Worm (Caenorhabditis elegans) whole organism, dauer: ENCODE data around the gene T11F8.5.
"Not testable (repeated sequence)": the region's sequence is repeated elsewhere in the genome, so short reads cannot be mapped to it uniquely, and the experiment has no call there.

Experiments
- unc-62 ChIP-seq: sonication (generic microtip); optimal IDR thresholded peaks from 2 replicates; lab custom pipeline; 2017; ENCODE audit warnings: missing biosample characterization, missing genetic modification reagents, missing genetic modification characterization

Gene T11F8.5

DNA sequence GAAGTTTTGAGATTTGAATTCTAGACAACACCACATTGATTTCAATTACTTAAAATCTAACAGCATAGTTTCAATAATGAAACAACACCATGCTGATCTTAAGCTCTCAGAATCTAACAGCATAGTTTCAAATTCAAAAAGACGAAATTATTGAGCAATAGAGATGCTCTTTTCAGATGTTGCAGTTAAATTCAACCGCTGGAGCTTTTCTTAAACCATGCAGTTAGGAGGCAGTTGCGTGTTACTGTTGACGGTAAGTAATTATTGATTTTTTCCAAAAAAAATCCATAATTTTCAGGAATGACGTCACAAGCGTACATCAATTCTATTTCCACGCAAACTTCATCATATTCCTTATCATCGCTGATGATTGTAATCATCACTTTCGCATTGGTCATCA lies at the start of gene T11F8.5:
Gene T11F8.5 (plus strand): TSS at position 301 of the 400 bp plus-strand sequence.
- TF ChIP-seq unc-62 = no peak

DNA sequence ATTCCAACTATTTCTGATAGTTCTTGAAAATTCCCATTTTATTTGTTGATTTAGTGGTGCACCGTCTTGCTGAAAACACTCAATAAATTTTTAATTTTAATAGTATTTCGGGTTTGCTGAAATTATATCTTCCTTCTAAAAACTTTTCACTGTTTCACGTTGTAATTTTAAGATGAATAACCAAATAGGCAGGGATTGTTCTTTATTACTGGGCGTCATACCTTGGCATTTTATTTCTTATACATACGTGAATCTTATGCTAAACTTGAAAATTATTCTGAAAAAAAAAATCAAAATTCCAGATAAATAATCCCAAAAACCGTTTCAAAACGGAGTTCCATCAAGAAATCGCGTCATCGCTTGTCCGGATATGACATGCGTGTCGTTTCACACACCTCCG lies 44.1 kb upstream of the T11F8.5 start, which contains the start of gene mgl-3:
Gene mgl-3 (plus strand): TSS at position 301 of the 400 bp plus-strand sequence.
- TF ChIP-seq unc-62 = no peak

DNA sequence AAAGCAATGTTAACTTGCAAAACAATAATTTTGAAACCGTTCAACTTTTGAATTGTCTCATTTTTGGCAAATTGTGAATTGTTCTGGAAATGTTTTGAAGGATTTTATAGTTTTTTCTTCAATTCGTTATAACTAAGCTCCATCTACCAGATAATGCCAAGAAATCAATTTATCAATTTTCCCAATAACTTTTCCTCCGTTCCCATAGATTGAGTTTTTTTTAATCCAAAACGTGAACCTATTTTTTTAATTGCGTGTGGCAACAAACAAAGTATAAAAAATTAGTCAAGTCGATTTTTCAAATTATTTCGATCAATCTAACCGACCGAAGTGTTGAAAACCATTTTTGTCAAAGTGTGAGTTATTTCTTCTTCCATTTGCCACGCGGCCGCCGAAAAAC lies 30.2 kb upstream of the T11F8.5 start, which contains the start of gene Y4C6A.4:
Gene Y4C6A.4 (plus strand): TSS at position 301 of the 400 bp plus-strand sequence.
- no peak for TF ChIP-seq unc-62

DNA sequence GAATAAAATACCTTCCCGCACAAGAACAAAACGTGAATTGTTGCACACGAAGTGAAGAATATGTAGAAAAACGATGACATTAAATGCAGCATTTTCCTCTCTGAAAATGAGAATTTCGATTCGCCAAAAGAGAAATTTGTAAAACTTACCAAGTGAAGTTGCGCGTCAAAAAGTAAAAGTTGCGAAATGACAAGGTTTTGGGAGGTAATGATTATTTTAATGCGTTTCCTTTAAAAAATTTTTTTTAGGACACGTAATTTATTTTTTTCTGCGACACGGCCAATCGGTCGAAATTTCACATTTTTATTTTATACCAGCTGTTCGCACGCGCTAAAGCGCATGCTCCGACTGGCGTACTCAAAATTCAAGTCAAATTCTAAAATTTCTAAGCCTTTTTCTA lies 26.8 kb upstream of the T11F8.5 start, which contains the start of gene Y4C6A.3:
Gene Y4C6A.3 (minus strand): TSS at position 101 of the 400 bp plus-strand sequence.
- not testable (repeated sequence) for TF ChIP-seq unc-62

DNA sequence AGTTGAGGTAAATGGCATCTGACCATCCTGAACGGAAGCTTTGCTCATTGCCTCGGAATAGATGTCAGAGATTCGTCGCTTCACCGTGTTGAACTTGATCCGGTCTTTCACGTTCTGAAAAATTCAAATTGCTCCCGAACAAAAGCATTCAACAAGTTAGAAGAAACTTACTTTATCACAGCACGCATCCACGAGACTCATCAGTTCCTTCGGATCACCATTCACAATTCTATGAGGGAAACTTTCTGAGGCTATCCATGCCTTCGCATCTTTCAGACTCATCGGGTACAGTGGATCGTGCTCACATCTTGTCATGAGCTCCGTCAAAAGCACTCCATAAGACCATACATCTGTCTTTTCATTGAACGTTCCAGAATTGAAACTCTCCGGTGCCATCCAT lies 20.0 kb upstream of the T11F8.5 start:
- TF ChIP-seq unc-62 = no peak

DNA sequence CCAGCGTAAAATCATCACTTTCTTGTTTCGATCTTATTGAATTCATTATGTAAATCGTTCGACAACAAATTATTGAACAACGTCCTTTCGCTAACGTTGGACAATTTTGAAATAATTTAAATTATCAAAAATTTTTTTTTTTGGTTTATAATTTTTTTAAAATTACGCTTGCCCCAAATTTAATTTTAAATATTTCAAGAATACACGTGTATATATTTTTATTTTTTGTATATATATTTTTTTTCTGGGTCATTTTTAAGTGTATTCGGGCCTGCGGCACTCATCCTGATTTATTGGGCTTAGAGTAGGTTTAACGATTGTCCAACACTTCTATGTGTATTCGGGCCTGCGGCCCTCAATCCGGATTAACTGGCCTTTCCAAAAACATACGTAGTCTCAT lies 18.4 kb upstream of the T11F8.5 start, which contains the start of gene Y52D5A.2:
Gene Y52D5A.2 (minus strand): TSS at position 101 of the 400 bp plus-strand sequence.
- TF ChIP-seq unc-62 = not testable (repeated sequence)

DNA sequence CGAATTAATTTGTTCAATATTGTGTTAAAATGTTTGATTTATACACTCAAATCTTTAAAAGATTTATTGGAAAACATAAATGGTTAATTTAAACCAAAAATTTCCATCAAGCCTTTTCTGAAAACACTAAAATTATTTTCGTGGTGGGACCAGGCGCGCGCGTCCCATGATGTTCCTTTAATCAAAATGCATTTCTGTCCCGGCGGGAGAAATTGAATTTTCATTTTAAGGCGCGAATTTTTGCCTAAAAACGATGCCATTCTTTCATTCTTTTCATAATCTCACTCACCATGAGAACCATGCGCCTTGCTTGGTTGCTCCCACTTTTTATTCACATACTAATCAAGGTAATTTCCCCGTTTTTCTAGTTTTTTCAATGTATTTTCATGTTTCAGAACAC lies 13.1 kb upstream of the T11F8.5 start, which contains the start of gene rme-2:
Gene rme-2 (plus strand): TSS at position 288 of the 400 bp plus-strand sequence.
- no peak for TF ChIP-seq unc-62

DNA sequence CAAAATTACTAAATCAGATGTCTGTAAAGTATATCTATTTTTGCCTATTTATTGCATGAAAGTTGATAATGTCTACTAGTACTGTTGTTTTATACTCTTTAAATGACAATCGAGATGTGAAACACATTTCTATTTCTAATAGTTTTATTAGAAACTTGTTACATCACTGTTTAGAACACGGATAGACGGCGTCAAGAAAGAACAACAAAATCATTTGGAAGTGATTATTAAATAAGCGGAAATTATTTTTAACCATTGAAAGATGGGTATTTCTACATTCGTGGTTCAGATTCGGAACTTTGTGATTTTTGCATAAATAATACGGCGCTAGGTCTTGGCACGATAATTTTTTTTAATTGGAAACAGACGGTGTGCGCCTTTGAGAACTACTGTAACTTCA lies 9.7 kb upstream of the T11F8.5 start:
- TF ChIP-seq unc-62 = no peak

DNA sequence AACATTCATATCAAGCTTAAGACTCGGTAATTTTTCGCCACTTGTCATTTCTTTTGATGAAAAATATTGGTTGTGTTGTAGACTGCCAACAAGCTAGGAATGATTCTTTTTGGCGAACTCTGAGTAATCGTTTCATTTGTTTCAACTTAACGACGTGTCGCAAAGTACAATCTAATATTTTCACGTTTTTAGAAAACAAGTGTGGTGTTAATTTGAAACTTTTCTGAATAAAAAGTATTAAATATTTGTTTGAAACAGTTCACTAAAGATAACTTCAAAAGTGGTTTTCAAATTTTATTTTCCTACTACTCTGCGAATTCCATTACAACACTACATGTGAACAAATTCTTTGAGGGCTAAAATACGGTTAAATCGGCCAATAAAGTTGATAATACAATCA lies 6.4 kb upstream of the T11F8.5 start, which contains the start of gene T11F8.4:
Gene T11F8.4 (minus strand): TSS at position 101 of the 400 bp plus-strand sequence.
- TF ChIP-seq unc-62 = no peak

DNA sequence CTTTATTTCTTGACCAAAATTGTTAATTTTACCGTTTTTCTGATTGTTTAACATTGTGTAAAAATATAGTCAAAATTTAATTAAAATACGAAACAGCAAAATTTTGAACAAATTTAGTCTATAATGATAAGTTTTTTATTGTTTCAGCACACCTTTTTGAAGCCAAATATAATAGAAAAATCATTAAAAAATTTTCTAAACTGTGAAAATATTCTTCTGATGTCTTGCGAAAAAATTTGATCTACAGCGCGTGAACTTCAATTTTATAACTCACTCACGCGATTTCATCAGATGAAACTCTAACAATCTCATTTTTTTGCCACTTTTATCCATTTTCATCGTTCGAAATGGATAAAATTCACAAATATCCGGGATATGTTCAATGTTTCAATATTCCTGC lies 3.5 kb upstream of the T11F8.5 start, which contains the start of gene T11F8.1:
Gene T11F8.1 (plus strand): TSS at position 301 of the 400 bp plus-strand sequence.
- TF ChIP-seq unc-62 = no peak

DNA sequence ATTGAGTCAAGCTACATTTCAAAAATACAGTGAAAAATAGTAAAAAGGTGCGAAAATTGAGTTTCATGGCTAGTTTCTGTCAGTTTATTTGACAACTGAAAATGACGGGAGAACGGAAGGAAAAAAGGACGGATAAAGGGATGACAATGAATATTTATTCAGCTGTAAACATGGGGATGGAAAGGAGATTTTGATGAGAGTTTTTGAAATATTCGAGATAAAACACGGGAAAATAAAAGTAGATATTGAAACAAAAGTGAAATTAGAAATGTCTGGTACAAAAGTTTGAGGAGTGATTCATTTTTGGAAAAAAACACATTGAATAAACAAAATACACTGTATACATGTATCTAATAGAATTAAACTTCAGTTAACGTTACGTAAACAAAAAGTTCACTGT lies 592 bp upstream of the T11F8.5 start, which contains the start of gene T11F8.12:
Gene T11F8.12 (minus strand): TSS at position 101 of the 400 bp plus-strand sequence.
- no peak for TF ChIP-seq unc-62

DNA sequence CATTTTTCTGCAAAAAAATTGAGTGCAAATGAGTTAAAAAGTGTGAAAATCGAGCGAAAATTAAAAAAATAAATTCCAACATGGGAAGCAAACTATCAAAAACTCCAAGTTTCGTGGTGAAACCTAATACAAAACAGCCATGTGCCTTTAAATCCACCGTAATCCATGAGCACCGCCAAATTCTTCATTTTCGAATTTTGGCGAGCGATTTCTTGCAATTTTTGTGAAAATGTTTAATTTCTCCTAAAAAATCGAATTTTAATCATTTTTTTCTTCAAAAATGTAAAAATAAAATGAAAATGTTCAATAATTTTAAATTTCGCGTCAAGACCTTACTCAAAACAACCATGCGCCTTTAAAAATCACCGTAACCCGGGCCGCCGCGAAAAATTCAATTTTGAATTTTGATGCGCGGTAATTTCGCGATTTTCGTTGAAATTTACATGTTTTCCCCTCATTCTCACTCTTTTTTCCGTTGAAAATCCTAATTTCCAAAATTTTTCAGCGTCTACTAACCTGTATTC lies 3.4 kb downstream of the T11F8.5 start, which contains the start of the genes snpc-3.1 and puf-7:
Gene snpc-3.1 (minus strand): TSS at position 51 of the 524 bp plus-strand sequence.
Gene puf-7 (plus strand): TSS at position 506 of the 524 bp plus-strand sequence.
- TF ChIP-seq unc-62 = not testable (repeated sequence)

DNA sequence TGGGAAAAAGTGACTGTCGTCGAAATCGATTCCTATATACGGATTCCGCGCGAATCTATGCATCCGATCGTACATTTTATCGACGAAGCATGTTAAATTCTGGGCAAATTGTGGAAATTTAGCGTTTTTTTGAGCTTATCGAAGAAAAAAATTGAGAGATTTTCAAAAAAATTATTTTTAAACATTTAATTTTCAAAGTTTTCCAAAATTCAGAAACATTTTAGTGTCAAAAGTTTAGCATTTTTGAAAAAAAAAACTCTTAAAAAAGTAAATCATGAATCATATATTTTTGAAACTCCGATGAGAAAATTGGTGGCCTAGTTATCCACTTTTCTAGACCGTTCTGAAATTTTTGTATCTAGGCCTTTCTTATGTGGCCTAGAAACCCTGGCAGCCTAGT lies 8.2 kb downstream of the T11F8.5 start, which contains the start of gene B0273.115:
Gene B0273.115 (minus strand): TSS at position 101 of the 400 bp plus-strand sequence.
- TF ChIP-seq unc-62 = not testable (repeated sequence)

DNA sequence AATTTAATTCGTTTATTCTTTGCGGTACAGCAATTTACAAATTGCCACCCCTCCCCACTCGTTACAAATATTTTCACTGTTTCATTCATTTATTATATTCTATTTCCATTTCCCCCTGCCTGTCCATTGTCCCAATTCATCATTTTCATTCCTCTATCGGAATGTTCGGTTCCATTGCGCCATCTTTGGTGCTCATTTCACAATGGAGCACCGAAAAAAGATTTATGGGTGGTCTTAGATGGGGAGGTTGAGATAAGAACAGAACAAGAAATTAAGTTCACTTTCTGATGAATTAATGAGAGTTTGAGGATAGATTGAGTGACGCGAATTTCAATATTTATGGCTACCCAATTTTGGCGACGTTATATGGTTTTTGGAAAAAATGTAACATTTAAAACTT lies 9.4 kb downstream of the T11F8.5 start:
- TF ChIP-seq unc-62 = no peak

DNA sequence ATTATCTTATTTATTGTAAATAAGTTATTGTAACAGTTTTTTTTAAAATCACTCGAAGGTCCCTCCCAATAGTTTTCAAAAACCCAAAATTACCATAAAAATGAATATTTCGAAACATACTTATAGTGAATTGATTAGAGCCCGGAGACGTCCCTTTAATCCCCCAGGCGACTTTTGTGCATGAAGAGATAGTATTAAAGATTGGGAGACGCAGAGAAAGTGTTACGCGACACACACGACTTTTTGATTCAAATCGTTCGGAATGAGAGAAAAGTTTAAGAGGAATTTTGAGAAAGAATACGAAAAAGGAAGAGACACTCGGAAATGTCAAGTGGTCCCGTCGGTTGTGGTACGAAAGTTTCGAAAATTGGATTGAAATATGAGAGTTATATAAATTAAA lies 10.3 kb downstream of the T11F8.5 start:
- TF ChIP-seq unc-62 = no peak

DNA sequence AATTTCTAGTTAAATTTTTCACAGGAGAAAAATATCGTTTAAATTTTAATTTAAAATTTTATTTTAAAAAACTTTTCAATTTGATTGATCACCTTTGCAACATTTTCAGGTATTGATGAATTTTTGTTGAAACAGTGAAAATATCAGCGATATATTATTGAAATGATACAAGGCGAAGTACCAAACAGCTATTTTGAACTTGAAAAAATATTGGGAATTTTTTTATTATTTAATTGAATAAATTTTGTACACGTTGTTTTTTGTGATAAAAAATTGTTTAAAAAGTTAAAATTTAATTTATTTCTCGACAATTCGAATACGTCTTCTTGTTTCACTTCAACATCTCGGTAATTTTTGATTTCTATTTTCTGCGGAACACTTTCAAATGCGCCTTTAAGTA lies 10.9 kb downstream of the T11F8.5 start, which contains the start of gene B0273.1:
Gene B0273.1 (plus strand): TSS at position 301 of the 400 bp plus-strand sequence.
- TF ChIP-seq unc-62 = no peak

DNA sequence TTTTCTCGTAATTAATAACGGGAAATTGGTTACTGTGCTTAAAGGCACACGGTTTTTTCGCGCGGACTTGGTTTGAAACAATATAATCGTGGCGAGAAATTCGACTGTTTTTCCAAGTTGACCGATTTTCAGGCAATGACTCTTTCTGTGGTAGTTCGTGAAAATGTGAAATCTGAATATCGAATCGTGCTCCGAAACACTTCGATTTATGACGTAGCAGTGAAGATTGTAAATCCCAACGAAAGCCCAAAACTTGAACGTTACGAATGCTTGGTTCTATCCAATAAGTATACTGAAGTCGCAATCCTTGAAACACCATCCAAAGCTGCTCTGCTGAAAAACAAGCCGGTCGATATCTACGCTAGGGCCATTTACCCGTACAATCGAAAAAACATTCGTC lies 11.3 kb downstream of the T11F8.5 start:
- TF ChIP-seq unc-62 = no peak

DNA sequence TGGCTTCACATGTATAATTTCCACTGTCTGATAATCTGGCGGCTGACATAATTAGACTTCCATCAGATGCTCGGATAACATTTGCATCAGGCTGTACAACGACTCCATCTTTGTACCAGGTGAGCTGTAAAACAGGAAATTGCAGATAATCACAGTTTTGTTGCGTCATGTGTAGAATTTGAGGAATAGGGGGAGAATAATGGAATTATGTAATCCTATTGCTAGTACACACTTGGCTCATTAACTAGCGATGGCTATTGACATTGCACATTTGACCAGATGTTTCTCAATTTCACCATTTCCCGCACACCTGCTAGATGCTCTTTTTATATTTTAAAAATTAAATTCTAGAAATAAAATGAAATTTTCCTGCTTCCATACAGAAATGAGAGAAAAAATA lies 18.6 kb downstream of the T11F8.5 start:
- TF ChIP-seq unc-62 = no peak
